Worm (Caenorhabditis elegans) whole organism, L4 larva: ENCODE results near the gene R102.3.

Experiments used
- D1046.2 ChIP-seq: fragments of 200-800 bp; sonication (Bioruptor generic); IDR thresholded peaks from 2 replicates; pipeline ENCODE4 v1.3.6; 2022; ENCODE audit warnings: missing genetic modification characterization, missing compliant biosample characterization
- F10B5.3 ChIP-seq: sonication (generic microtip); optimal IDR thresholded peaks from 2 replicates; lab custom pipeline; 2016; ENCODE audit warnings: mild to moderate bottlenecking, missing genetic modification characterization, missing compliant biosample characterization
- F26F4.8 ChIP-seq: fragments of 200-800 bp; sonication (Bioruptor generic); conservative IDR thresholded peaks from 2 replicates; pipeline ENCODE4 v1.3.6; 2022; ENCODE audit warnings: missing genetic modification characterization, missing compliant biosample characterization
- F37D6.2 ChIP-seq: sonication (generic microtip); optimal IDR thresholded peaks from 2 replicates; lab custom pipeline; 2016; ENCODE audit warnings: mild to moderate bottlenecking, missing genetic modification characterization, missing compliant biosample characterization
- R02D3.7 ChIP-seq: fragments of 150-350 bp; sonication (generic microtip); optimal IDR thresholded peaks from 3 replicates; lab custom pipeline; 2014; ENCODE audit warnings: missing biosample characterization, missing genetic modification characterization
- Y105C5A.15 ChIP-seq: fragments of 200-800 bp; sonication (Bioruptor generic); IDR thresholded peaks from 2 replicates; pipeline ENCODE4 v1.3.6; 2022; ENCODE audit warnings: missing genetic modification characterization, missing compliant biosample characterization
- Y5F2A.4 ChIP-seq: fragments of 200-800 bp; sonication (Bioruptor generic); optimal IDR thresholded peaks from 2 replicates; lab custom pipeline; 2018; ENCODE audit warnings: mild to moderate bottlenecking, missing genetic modification characterization, missing compliant biosample characterization
- ZK337.2 ChIP-seq: fragments of 200-800 bp; sonication (Bioruptor generic); IDR thresholded peaks from 2 replicates; pipeline ENCODE4 v1.3.6; 2022; ENCODE audit warnings: missing genetic modification reagents, missing genetic modification characterization, missing compliant biosample characterization
- ceh-20 ChIP-seq: fragments of 200-800 bp; sonication (Bioruptor generic); IDR thresholded peaks from 2 replicates; pipeline ENCODE4 v1.3.6; 2022; ENCODE audit warnings: missing genetic modification reagents, missing genetic modification characterization, missing compliant biosample characterization
- ceh-32 ChIP-seq: sonication (generic microtip); optimal IDR thresholded peaks from 2 replicates; lab custom pipeline; 2016; ENCODE audit warnings: mild to moderate bottlenecking, missing genetic modification characterization, missing compliant biosample characterization; ENCODE audit not compliant: poor library complexity
- ceh-44 ChIP-seq: fragments of 200-800 bp; sonication (Bioruptor generic); IDR thresholded peaks from 2 replicates; pipeline ENCODE4 v1.3.6; 2022; ENCODE audit warnings: missing genetic modification reagents, missing genetic modification characterization, missing compliant biosample characterization
- ctbp-1 ChIP-seq: fragments of 200-800 bp; sonication (Bioruptor generic); IDR thresholded peaks from 2 replicates; pipeline ENCODE4 v1.3.6; 2022; ENCODE audit warnings: missing genetic modification reagents, missing genetic modification characterization, missing compliant biosample characterization
- daf-12 ChIP-seq: fragments of 150-350 bp; optimal IDR thresholded peaks from 2 replicates; lab custom pipeline; 2014; ENCODE audit warnings: missing biosample characterization, missing genetic modification reagents, missing genetic modification characterization
- daf-19 ChIP-seq: fragments of 200-800 bp; sonication (Bioruptor generic); conservative IDR thresholded peaks from 2 replicates; pipeline ENCODE4 v1.3.6; 2022; ENCODE audit warnings: missing genetic modification characterization, missing compliant biosample characterization
- dmd-8 ChIP-seq: fragments of 200-800 bp; sonication (Bioruptor generic); IDR thresholded peaks from 2 replicates; pipeline ENCODE4 v1.3.6; 2022; ENCODE audit warnings: missing genetic modification characterization, missing compliant biosample characterization
- egl-27 ChIP-seq: sonication (generic microtip); optimal IDR thresholded peaks from 3 replicates; lab custom pipeline; 2017; ENCODE audit warnings: missing biosample characterization, missing genetic modification reagents, missing genetic modification characterization
- egl-43 ChIP-seq: fragments of 200-800 bp; sonication (Bioruptor generic); IDR thresholded peaks from 2 replicates; pipeline ENCODE4 v1.3.6; 2022; ENCODE audit warnings: missing genetic modification reagents, missing genetic modification characterization, missing compliant biosample characterization
- hlh-30 ChIP-seq: sonication (generic microtip); optimal IDR thresholded peaks from 2 replicates; lab custom pipeline; 2017; ENCODE audit warnings: antibody characterized with exemption, mild to moderate bottlenecking, missing genetic modification characterization, missing compliant biosample characterization; ENCODE audit not compliant: insufficient read depth
- hmg-1.1 ChIP-seq: fragments of 200-800 bp; sonication (Bioruptor generic); IDR thresholded peaks from 2 replicates; pipeline ENCODE4 v1.3.6; 2022; ENCODE audit warnings: missing genetic modification reagents, missing genetic modification characterization, missing compliant biosample characterization
- lim-7 ChIP-seq: fragments of 200-800 bp; sonication (Bioruptor generic); IDR thresholded peaks from 2 replicates; pipeline ENCODE4 v1.3.6; 2022; ENCODE audit warnings: missing genetic modification characterization, missing compliant biosample characterization
- lin-13 ChIP-seq: fragments of 150-350 bp; optimal IDR thresholded peaks from 2 replicates; lab custom pipeline; 2014; ENCODE audit warnings: missing biosample characterization, missing genetic modification reagents, missing genetic modification characterization
- lin-15B ChIP-seq: fragments of 150-350 bp; sonication (generic microtip); optimal IDR thresholded peaks from 3 replicates; lab custom pipeline; 2014; ENCODE audit warnings: missing biosample characterization, missing genetic modification characterization
- lin-29 ChIP-seq: fragments of 200-800 bp; sonication (Bioruptor generic); IDR thresholded peaks from 2 replicates; pipeline ENCODE4 v1.3.6; 2022; ENCODE audit warnings: missing genetic modification reagents, missing genetic modification characterization, missing compliant biosample characterization
- lin-39 ChIP-seq: fragments of 150-350 bp; optimal IDR thresholded peaks from 2 replicates; lab custom pipeline; 2014; ENCODE audit warnings: missing biosample characterization, missing genetic modification reagents, missing genetic modification characterization
- mdl-1 ChIP-seq, 2 experiments: fragments of 150-350 bp in 1 of 2; sonication (generic microtip) in 1 of 2; optimal IDR thresholded peaks; 2 replicates each; lab custom pipeline; 2014 to 2017; ENCODE audit warnings: missing biosample characterization in 2 of 2, missing genetic modification characterization in 2 of 2
- mep-1 ChIP-seq: fragments of 150-350 bp; sonication (generic microtip); optimal IDR thresholded peaks from 3 replicates; lab custom pipeline; 2014; ENCODE audit warnings: missing biosample characterization, missing genetic modification characterization
- mxl-2 ChIP-seq: fragments of 200-800 bp; sonication (Bioruptor generic); conservative IDR thresholded peaks from 2 replicates; pipeline ENCODE4 v1.3.6; 2022; ENCODE audit warnings: missing genetic modification reagents, missing genetic modification characterization, missing compliant biosample characterization
- mxl-3 ChIP-seq: fragments of 200-800 bp; sonication (Bioruptor generic); optimal IDR thresholded peaks from 2 replicates; lab custom pipeline; 2018; ENCODE audit warnings: mild to moderate bottlenecking, missing genetic modification characterization, missing compliant biosample characterization
- nhr-237 ChIP-seq: sonication (generic microtip); optimal IDR thresholded peaks from 2 replicates; lab custom pipeline; 2017; ENCODE audit warnings: missing biosample characterization, missing genetic modification characterization
- nhr-41 ChIP-seq: fragments of 200-800 bp; sonication (Bioruptor generic); IDR thresholded peaks from 2 replicates; pipeline ENCODE4 v1.3.6; 2022; ENCODE audit warnings: missing genetic modification reagents, missing genetic modification characterization, missing compliant biosample characterization
- nhr-42 ChIP-seq: fragments of 200-800 bp; sonication (Bioruptor generic); IDR thresholded peaks from 2 replicates; pipeline ENCODE4 v1.3.6; 2022; ENCODE audit warnings: missing genetic modification characterization, missing compliant biosample characterization
- nhr-48 ChIP-seq: sonication (generic microtip); optimal IDR thresholded peaks from 2 replicates; lab custom pipeline; 2016; ENCODE audit warnings: mild to moderate bottlenecking, missing genetic modification characterization, missing compliant biosample characterization
- nhr-76 ChIP-seq: fragments of 150-350 bp; optimal IDR thresholded peaks from 2 replicates; lab custom pipeline; 2014; ENCODE audit warnings: missing biosample characterization, missing genetic modification characterization
- pqm-1 ChIP-seq: sonication (generic microtip); optimal IDR thresholded peaks from 2 replicates; lab custom pipeline; 2017; ENCODE audit warnings: missing biosample characterization, missing genetic modification characterization
- rbr-2 ChIP-seq: sonication (generic microtip); optimal IDR thresholded peaks from 2 replicates; lab custom pipeline; 2016; ENCODE audit warnings: missing genotype, missing genetic modification characterization, missing compliant biosample characterization
- saeg-2 ChIP-seq: fragments of 200-800 bp; sonication (Bioruptor generic); IDR thresholded peaks from 2 replicates; pipeline ENCODE4 v1.3.6; 2022; ENCODE audit warnings: missing genetic modification reagents, missing genetic modification characterization, missing compliant biosample characterization
- sdz-12 ChIP-seq: fragments of 200-800 bp; sonication (Bioruptor generic); optimal IDR thresholded peaks from 2 replicates; lab custom pipeline; 2018; ENCODE audit warnings: mild to moderate bottlenecking, missing genetic modification characterization, missing compliant biosample characterization
- skn-1 ChIP-seq: fragments of 150-350 bp; optimal IDR thresholded peaks from 2 replicates; lab custom pipeline; 2014; ENCODE audit warnings: missing biosample characterization, missing genetic modification characterization
- snpc-1.2 ChIP-seq: fragments of 200-800 bp; sonication (Bioruptor generic); IDR thresholded peaks from 2 replicates; pipeline ENCODE4 v1.3.6; 2022; ENCODE audit warnings: missing genetic modification reagents, missing genetic modification characterization, missing compliant biosample characterization
- spr-1 ChIP-seq: sonication (generic microtip); optimal IDR thresholded peaks from 2 replicates; lab custom pipeline; 2016; ENCODE audit warnings: mild to moderate bottlenecking, missing genetic modification characterization, missing compliant biosample characterization
- tag-97 ChIP-seq: fragments of 200-800 bp; sonication (Bioruptor generic); IDR thresholded peaks from 2 replicates; pipeline ENCODE4 v1.3.6; 2022; ENCODE audit warnings: missing genetic modification characterization, missing compliant biosample characterization
- tra-1 ChIP-seq: fragments of 200-800 bp; sonication (Bioruptor generic); IDR thresholded peaks from 2 replicates; pipeline ENCODE4 v1.3.6; 2022; ENCODE audit warnings: missing genetic modification reagents, missing genetic modification characterization, missing compliant biosample characterization
- unc-130 ChIP-seq: sonication (generic microtip); optimal IDR thresholded peaks from 2 replicates; lab custom pipeline; 2016; ENCODE audit warnings: missing genetic modification reagents, missing genetic modification characterization, missing compliant biosample characterization
- unc-62 ChIP-seq, 3 experiments: fragments of 150-350 bp in 1 of 3; sonication (generic microtip); optimal IDR thresholded peaks in 2 of 3; peaks in 1 of 3; 1 replicate in 1 of 3; 2 replicates in 2 of 3; lab custom pipeline; 2014 to 2017; ENCODE audit warnings: missing biosample characterization in 3 of 3, missing genetic modification characterization in 3 of 3, missing genetic modification reagents in 3 of 3, missing genotype in 1 of 3
- zfp-2 ChIP-seq: sonication (generic microtip); optimal IDR thresholded peaks from 2 replicates; lab custom pipeline; 2016; ENCODE audit warnings: mild to moderate bottlenecking, missing genetic modification characterization, missing compliant biosample characterization
- zfp-3 ChIP-seq: fragments of 200-800 bp; sonication (Bioruptor generic); conservative IDR thresholded peaks from 2 replicates; pipeline ENCODE4 v1.3.6; 2022; ENCODE audit warnings: missing genetic modification reagents, missing genetic modification characterization, missing compliant biosample characterization
- zip-11 ChIP-seq: fragments of 200-800 bp; sonication (Bioruptor generic); IDR thresholded peaks from 2 replicates; pipeline ENCODE4 v1.3.6; 2022; ENCODE audit warnings: missing genetic modification characterization, missing compliant biosample characterization
- zip-2 ChIP-seq: fragments of 150-350 bp; optimal IDR thresholded peaks from 2 replicates; lab custom pipeline; 2014; ENCODE audit warnings: missing biosample characterization, missing genetic modification characterization
- ztf-7 ChIP-seq: fragments of 150-350 bp; optimal IDR thresholded peaks from 2 replicates; lab custom pipeline; 2014; ENCODE audit warnings: missing biosample characterization, missing genetic modification characterization

R102.3 gene

DNA sequence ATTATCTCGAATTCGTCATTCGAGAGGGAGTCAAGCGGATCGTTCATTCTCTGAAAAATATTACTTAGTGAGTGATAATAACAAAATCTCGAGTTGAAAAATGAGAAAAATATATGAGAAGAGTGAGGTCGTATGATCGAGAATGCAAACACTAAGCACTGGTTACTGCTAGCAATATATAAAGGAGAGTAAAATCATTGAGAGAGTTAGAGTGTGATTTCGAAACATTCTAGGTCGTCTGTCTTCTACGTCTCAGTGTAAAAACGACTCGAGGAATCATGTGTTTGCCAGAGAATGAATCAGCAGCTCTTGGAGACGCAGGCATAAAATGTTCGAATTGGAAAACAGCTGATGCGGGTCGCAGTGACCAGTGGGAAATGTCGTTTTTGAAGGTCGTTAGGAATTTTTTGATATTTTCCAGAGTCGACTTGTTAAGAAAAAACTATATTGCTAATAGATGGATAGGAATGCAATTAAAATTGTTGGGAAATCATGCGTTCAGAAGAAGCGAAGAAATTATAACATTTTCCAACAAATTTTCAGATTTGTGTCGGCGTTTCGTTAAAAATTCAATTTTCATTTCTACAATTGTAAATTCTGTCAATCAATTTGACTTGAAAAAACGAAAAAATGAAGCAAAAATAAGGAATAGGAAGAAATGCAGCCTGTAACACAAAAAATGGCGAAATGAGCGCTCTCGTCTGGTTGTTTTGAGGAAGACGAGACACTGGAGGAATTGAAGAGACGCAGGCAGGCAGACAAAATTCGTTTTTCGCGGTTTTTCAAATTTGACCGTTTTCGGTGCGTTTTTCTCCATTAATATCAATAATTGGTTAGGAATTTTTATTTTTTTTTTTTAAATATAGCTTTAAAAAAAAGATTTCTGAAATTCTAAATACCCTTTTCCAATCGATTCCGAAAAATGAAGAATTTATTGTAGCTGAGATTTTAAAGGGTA is 8.0 kb downstream of the R102.3 start, which contains the start of gene allo-1 (continued):
- TF ChIP-seq rbr-2 (tag; lab: Kevin White, UChicago) (peak; percentile 24), ctbp-1 (GFP tag; lab: Robert Waterston, UW) (no peak), zfp-2 (tag; lab: Kevin White, UChicago) (no peak), ceh-20 (GFP tag; lab: Robert Waterston, UW) (no peak), tra-1 (0 out of 2 replicates have a peak, but pooled peaks have one; percentile 46), egl-43 (GFP tag; lab: Robert Waterston, UW) (no peak), mxl-3 (GFP tag; lab: Kevin White, UChicago) (peak; percentile 65), egl-27 (tag; lab: Kevin White, UChicago) (no peak), lim-7 (GFP tag; lab: Robert Waterston, UW) (no peak), lin-39 (tag; lab: Kevin White, UChicago) (no peak), daf-19 (no peak), unc-62 (GFP tag; optimal IDR thresholded peaks at IDR 0.05 in 1 of 2; lab: Kevin White, UChicago) (peak in 1 of 2 experiments; percentile 28), unc-62 (tag; optimal IDR thresholded peaks at IDR 0.05; lab: Kevin White, UChicago) (no peak), sdz-12 (GFP tag; lab: Kevin White, UChicago) (no peak), Y5F2A.4 (no peak), hlh-30 (tag; lab: Kevin White, UChicago) (peak; percentile 97), nhr-42 (no peak), F37D6.2 (tag; lab: Kevin White, UChicago) (no peak), ceh-32 (tag; lab: Kevin White, UChicago) (no peak), zip-11 (no peak), Y105C5A.15 (GFP tag; lab: Robert Waterston, UW) (no peak), pqm-1 (tag; lab: Kevin White, UChicago) (peak; percentile 7), mdl-1 (tag; optimal IDR thresholded peaks at IDR 0.05; lab: Kevin White, UChicago) (peak; percentile 15 to 83), mep-1 (peak; percentile 79), snpc-1.2 (GFP tag; lab: Robert Waterston, UW) (peak; percentile 64), zip-2 (tag; lab: Kevin White, UChicago) (no peak), hmg-1.1 (GFP tag; lab: Robert Waterston, UW) (peak; percentile 26; the same call in 1 of the 2 replicates), nhr-41 (GFP tag; lab: Robert Waterston, UW) (no peak), ztf-7 (tag; lab: Kevin White, UChicago) (no peak), nhr-237 (tag; lab: Kevin White, UChicago) (no peak), zfp-3 (GFP tag; lab: Robert Waterston, UW) (no peak), F10B5.3 (tag; lab: Kevin White, UChicago) (no peak), unc-130 (GFP tag; lab: Kevin White, UChicago) (no peak), saeg-2 (GFP tag; lab: Robert Waterston, UW) (no peak), spr-1 (tag; lab: Kevin White, UChicago) (no peak), D1046.2 (no peak), F26F4.8 (no peak), lin-15B (no peak), mxl-2 (GFP tag; lab: Robert Waterston, UW) (no peak), skn-1 (tag; lab: Kevin White, UChicago) (no peak), nhr-76 (no peak), tag-97 (no peak), ceh-44 (GFP tag; lab: Robert Waterston, UW) (no peak), R02D3.7 (tag; lab: Kevin White, UChicago) (no peak), daf-12 (tag; lab: Kevin White, UChicago) (no peak), dmd-8 (GFP tag; lab: Robert Waterston, UW) (no peak), nhr-48 (tag; lab: Kevin White, UChicago) (peak; percentile 18), lin-29 (GFP tag; lab: Robert Waterston, UW) (no peak), lin-13 (GFP tag; lab: Kevin White, UChicago) (no peak), ZK337.2 (GFP tag; lab: Robert Waterston, UW) (no peak)
